Worm (Caenorhabditis elegans) whole organism, L4 larva: ENCODE results near the gene natc-1.

Experiments used
- D1046.2 ChIP-seq: fragments of 200-800 bp; sonication (Bioruptor generic); IDR thresholded peaks from 2 replicates; pipeline ENCODE4 v1.3.6; 2022; ENCODE audit warnings: missing genetic modification characterization, missing compliant biosample characterization
- F26F4.8 ChIP-seq: fragments of 200-800 bp; sonication (Bioruptor generic); conservative IDR thresholded peaks from 2 replicates; pipeline ENCODE4 v1.3.6; 2022; ENCODE audit warnings: missing genetic modification characterization, missing compliant biosample characterization
- F44E2.7 ChIP-seq: fragments of 200-800 bp; sonication (Bioruptor generic); IDR thresholded peaks from 2 replicates; pipeline ENCODE4 v2.1.2; 2022; ENCODE audit warnings: missing genetic modification characterization, missing compliant biosample characterization
- R02D3.7 ChIP-seq: fragments of 150-350 bp; sonication (generic microtip); optimal IDR thresholded peaks from 3 replicates; lab custom pipeline; 2014; ENCODE audit warnings: missing biosample characterization, missing genetic modification characterization
- T20F7.1 ChIP-seq: fragments of 200-800 bp; sonication (Bioruptor generic); optimal IDR thresholded peaks from 2 replicates; lab custom pipeline; 2018; ENCODE audit warnings: mild to moderate bottlenecking, missing genetic modification characterization, missing compliant biosample characterization
- ZK337.2 ChIP-seq: fragments of 200-800 bp; sonication (Bioruptor generic); IDR thresholded peaks from 2 replicates; pipeline ENCODE4 v1.3.6; 2022; ENCODE audit warnings: missing genetic modification reagents, missing genetic modification characterization, missing compliant biosample characterization
- arid-1 ChIP-seq: fragments of 200-800 bp; sonication (Bioruptor generic); conservative IDR thresholded peaks from 2 replicates; pipeline ENCODE4 v1.3.6; 2022; ENCODE audit warnings: missing genetic modification reagents, missing genetic modification characterization, missing compliant biosample characterization
- attf-4 ChIP-seq: sonication (generic microtip); optimal IDR thresholded peaks from 3 replicates; lab custom pipeline; 2017; ENCODE audit warnings: missing biosample characterization, missing genetic modification characterization
- ceh-20 ChIP-seq: fragments of 200-800 bp; sonication (Bioruptor generic); IDR thresholded peaks from 2 replicates; pipeline ENCODE4 v1.3.6; 2022; ENCODE audit warnings: missing genetic modification reagents, missing genetic modification characterization, missing compliant biosample characterization
- ceh-44 ChIP-seq: fragments of 200-800 bp; sonication (Bioruptor generic); IDR thresholded peaks from 2 replicates; pipeline ENCODE4 v1.3.6; 2022; ENCODE audit warnings: missing genetic modification reagents, missing genetic modification characterization, missing compliant biosample characterization
- ceh-62 ChIP-seq: sonication (generic microtip); optimal IDR thresholded peaks from 2 replicates; lab custom pipeline; 2017; ENCODE audit warnings: missing biosample characterization, missing genetic modification characterization
- ces-1 ChIP-seq: fragments of 150-350 bp; sonication (generic microtip); optimal IDR thresholded peaks from 4 replicates; lab custom pipeline; 2014; ENCODE audit warnings: missing biosample characterization, missing genetic modification reagents, missing genetic modification characterization
- cey-2 ChIP-seq: sonication (generic microtip); optimal IDR thresholded peaks from 3 replicates; lab custom pipeline; 2017; ENCODE audit warnings: missing genetic modification characterization, mild to moderate bottlenecking, missing compliant biosample characterization, antibody characterized with exemption, borderline replicate concordance; ENCODE audit not compliant: insufficient read depth
- ctbp-1 ChIP-seq: fragments of 200-800 bp; sonication (Bioruptor generic); IDR thresholded peaks from 2 replicates; pipeline ENCODE4 v1.3.6; 2022; ENCODE audit warnings: missing genetic modification reagents, missing genetic modification characterization, missing compliant biosample characterization
- daf-19 ChIP-seq: fragments of 200-800 bp; sonication (Bioruptor generic); conservative IDR thresholded peaks from 2 replicates; pipeline ENCODE4 v1.3.6; 2022; ENCODE audit warnings: missing genetic modification characterization, missing compliant biosample characterization
- dmd-8 ChIP-seq: fragments of 200-800 bp; sonication (Bioruptor generic); IDR thresholded peaks from 2 replicates; pipeline ENCODE4 v1.3.6; 2022; ENCODE audit warnings: missing genetic modification characterization, missing compliant biosample characterization
- egl-43 ChIP-seq: fragments of 200-800 bp; sonication (Bioruptor generic); IDR thresholded peaks from 2 replicates; pipeline ENCODE4 v1.3.6; 2022; ENCODE audit warnings: missing genetic modification reagents, missing genetic modification characterization, missing compliant biosample characterization
- gei-8 ChIP-seq: fragments of 200-800 bp; sonication (Bioruptor generic); optimal IDR thresholded peaks from 2 replicates; lab custom pipeline; 2018; ENCODE audit warnings: mild to moderate bottlenecking, missing genetic modification characterization, missing compliant biosample characterization
- hmg-1.1 ChIP-seq: fragments of 200-800 bp; sonication (Bioruptor generic); IDR thresholded peaks from 2 replicates; pipeline ENCODE4 v1.3.6; 2022; ENCODE audit warnings: missing genetic modification reagents, missing genetic modification characterization, missing compliant biosample characterization
- lim-7 ChIP-seq: fragments of 200-800 bp; sonication (Bioruptor generic); IDR thresholded peaks from 2 replicates; pipeline ENCODE4 v1.3.6; 2022; ENCODE audit warnings: missing genetic modification characterization, missing compliant biosample characterization
- lin-1 ChIP-seq: fragments of 200-800 bp; sonication (Bioruptor generic); IDR thresholded peaks from 2 replicates; pipeline ENCODE4 v1.3.6; 2022; ENCODE audit warnings: missing genetic modification reagents, missing genetic modification characterization, missing compliant biosample characterization
- lin-13 ChIP-seq: fragments of 150-350 bp; optimal IDR thresholded peaks from 2 replicates; lab custom pipeline; 2014; ENCODE audit warnings: missing biosample characterization, missing genetic modification reagents, missing genetic modification characterization
- lin-15B ChIP-seq: fragments of 150-350 bp; sonication (generic microtip); optimal IDR thresholded peaks from 3 replicates; lab custom pipeline; 2014; ENCODE audit warnings: missing biosample characterization, missing genetic modification characterization
- lin-29 ChIP-seq: fragments of 200-800 bp; sonication (Bioruptor generic); IDR thresholded peaks from 2 replicates; pipeline ENCODE4 v1.3.6; 2022; ENCODE audit warnings: missing genetic modification reagents, missing genetic modification characterization, missing compliant biosample characterization
- lin-38 ChIP-seq: fragments of 200-800 bp; sonication (Bioruptor generic); IDR thresholded peaks from 2 replicates; pipeline ENCODE4 v1.3.6; 2022; ENCODE audit warnings: missing genetic modification reagents, missing genetic modification characterization, missing compliant biosample characterization
- lir-3 ChIP-seq: sonication (generic microtip); optimal IDR thresholded peaks from 2 replicates; lab custom pipeline; 2016; ENCODE audit warnings: mild to moderate bottlenecking, missing genetic modification characterization, missing compliant biosample characterization
- madf-9 ChIP-seq: fragments of 200-800 bp; sonication (Bioruptor generic); conservative IDR thresholded peaks from 2 replicates; pipeline ENCODE4 v1.3.6; 2022; ENCODE audit warnings: missing genetic modification reagents, missing genetic modification characterization, missing compliant biosample characterization
- mdl-1 ChIP-seq, 2 experiments: fragments of 150-350 bp in 1 of 2; sonication (generic microtip) in 1 of 2; optimal IDR thresholded peaks; 2 replicates each; lab custom pipeline; 2014 to 2017; ENCODE audit warnings: missing biosample characterization in 2 of 2, missing genetic modification characterization in 2 of 2
- mep-1 ChIP-seq: fragments of 150-350 bp; sonication (generic microtip); optimal IDR thresholded peaks from 3 replicates; lab custom pipeline; 2014; ENCODE audit warnings: missing biosample characterization, missing genetic modification characterization
- mes-2 ChIP-seq: sonication (generic microtip); optimal IDR thresholded peaks from 2 replicates; lab custom pipeline; 2016; ENCODE audit warnings: missing genotype, mild to moderate bottlenecking, missing genetic modification characterization, missing compliant biosample characterization; ENCODE audit not compliant: poor library complexity, severe bottlenecking
- mxl-3 ChIP-seq: fragments of 200-800 bp; sonication (Bioruptor generic); optimal IDR thresholded peaks from 2 replicates; lab custom pipeline; 2018; ENCODE audit warnings: mild to moderate bottlenecking, missing genetic modification characterization, missing compliant biosample characterization
- nhr-10 ChIP-seq: fragments of 150-350 bp; optimal IDR thresholded peaks from 2 replicates; lab custom pipeline; 2014; ENCODE audit warnings: missing biosample characterization, missing genetic modification characterization
- nhr-111 ChIP-seq: fragments of 200-800 bp; sonication (Bioruptor generic); optimal IDR thresholded peaks from 2 replicates; lab custom pipeline; 2018; ENCODE audit warnings: mild to moderate bottlenecking, missing genetic modification characterization, missing compliant biosample characterization
- nhr-42 ChIP-seq: fragments of 200-800 bp; sonication (Bioruptor generic); IDR thresholded peaks from 2 replicates; pipeline ENCODE4 v1.3.6; 2022; ENCODE audit warnings: missing genetic modification characterization, missing compliant biosample characterization
- nhr-77 ChIP-seq: fragments of 150-350 bp; optimal IDR thresholded peaks from 2 replicates; lab custom pipeline; 2014; ENCODE audit warnings: missing biosample characterization, missing genetic modification characterization
- php-3 ChIP-seq: fragments of 200-800 bp; sonication (Bioruptor generic); IDR thresholded peaks from 2 replicates; pipeline ENCODE4 v1.3.6; 2022; ENCODE audit warnings: missing genetic modification reagents, missing genetic modification characterization, missing compliant biosample characterization
- saeg-2 ChIP-seq: fragments of 200-800 bp; sonication (Bioruptor generic); IDR thresholded peaks from 2 replicates; pipeline ENCODE4 v1.3.6; 2022; ENCODE audit warnings: missing genetic modification reagents, missing genetic modification characterization, missing compliant biosample characterization
- snpc-1.2 ChIP-seq: fragments of 200-800 bp; sonication (Bioruptor generic); IDR thresholded peaks from 2 replicates; pipeline ENCODE4 v1.3.6; 2022; ENCODE audit warnings: missing genetic modification reagents, missing genetic modification characterization, missing compliant biosample characterization
- snpc-4 ChIP-seq: fragments of 150-350 bp; optimal IDR thresholded peaks from 2 replicates; lab custom pipeline; 2014; ENCODE audit warnings: missing biosample characterization, missing genetic modification characterization
- spr-3 ChIP-seq: fragments of 200-800 bp; sonication (Bioruptor generic); optimal IDR thresholded peaks from 2 replicates; lab custom pipeline; 2018; ENCODE audit warnings: mild to moderate bottlenecking, missing genetic modification characterization, missing compliant biosample characterization
- tra-1 ChIP-seq: fragments of 200-800 bp; sonication (Bioruptor generic); IDR thresholded peaks from 2 replicates; pipeline ENCODE4 v1.3.6; 2022; ENCODE audit warnings: missing genetic modification reagents, missing genetic modification characterization, missing compliant biosample characterization
- unc-130 ChIP-seq: sonication (generic microtip); optimal IDR thresholded peaks from 2 replicates; lab custom pipeline; 2016; ENCODE audit warnings: missing genetic modification reagents, missing genetic modification characterization, missing compliant biosample characterization
- unc-39 ChIP-seq: sonication (generic microtip); optimal IDR thresholded peaks from 2 replicates; lab custom pipeline; 2017; ENCODE audit warnings: missing biosample characterization, missing genetic modification characterization
- vab-7 ChIP-seq: fragments of 200-800 bp; sonication (Bioruptor generic); IDR thresholded peaks from 2 replicates; pipeline ENCODE4 v1.3.6; 2022; ENCODE audit warnings: missing genetic modification reagents, missing genetic modification characterization, missing compliant biosample characterization
- zag-1 ChIP-seq: fragments of 150-350 bp; optimal IDR thresholded peaks from 2 replicates; lab custom pipeline; 2014; ENCODE audit warnings: missing biosample characterization, missing genetic modification characterization
- zfp-3 ChIP-seq: fragments of 200-800 bp; sonication (Bioruptor generic); conservative IDR thresholded peaks from 2 replicates; pipeline ENCODE4 v1.3.6; 2022; ENCODE audit warnings: missing genetic modification reagents, missing genetic modification characterization, missing compliant biosample characterization
- zip-11 ChIP-seq: fragments of 200-800 bp; sonication (Bioruptor generic); IDR thresholded peaks from 2 replicates; pipeline ENCODE4 v1.3.6; 2022; ENCODE audit warnings: missing genetic modification characterization, missing compliant biosample characterization
- ztf-7 ChIP-seq: fragments of 150-350 bp; optimal IDR thresholded peaks from 2 replicates; lab custom pipeline; 2014; ENCODE audit warnings: missing biosample characterization, missing genetic modification characterization

natc-1 gene

ce11 chrV:8495965-8496364, 33.8 kb downstream of the natc-1 start (continued):
- 0 out of 2 replicates have a peak, but pooled peaks have one; percentile 62 for TF ChIP-seq dmd-8 (GFP tag; lab: Robert Waterston, UW)
- TF ChIP-seq egl-43 (GFP tag; lab: Robert Waterston, UW) = peak; percentile 83
- peak; percentile 58 for TF ChIP-seq mes-2 (tag; lab: Kevin White, UChicago)
- TF ChIP-seq lir-3 (tag; lab: Kevin White, UChicago) = peak; percentile 31
- TF ChIP-seq F26F4.8 = 0 out of 2 replicates have a peak, but pooled peaks have one; percentile 41
- 0 out of 2 replicates have a peak, but pooled peaks have one; percentile 32 for TF ChIP-seq madf-9 (GFP tag; lab: Robert Waterston, UW)
- TF ChIP-seq nhr-111 (GFP tag; lab: Kevin White, UChicago) = peak; percentile 15
- no peak for TF ChIP-seq unc-39
- TF ChIP-seq ceh-44 (GFP tag; lab: Robert Waterston, UW) = no peak; the same call in 1 of the 2 replicates
- peak; percentile 56; the same call in 1 of the 2 replicates for TF ChIP-seq php-3 (GFP tag; lab: Robert Waterston, UW)
- 0 out of 2 replicates have a peak, but pooled peaks have one; percentile 45 for TF ChIP-seq hmg-1.1 (GFP tag; lab: Robert Waterston, UW)
- peak; percentile 69 for TF ChIP-seq snpc-1.2 (GFP tag; lab: Robert Waterston, UW)
- TF ChIP-seq ceh-62 (tag; lab: Kevin White, UChicago) = no peak
- TF ChIP-seq arid-1 = peak; percentile 43; the same call in 1 of the 2 replicates
- TF ChIP-seq lin-38 (GFP tag; lab: Robert Waterston, UW) = peak; percentile 71
- no peak for TF ChIP-seq saeg-2 (GFP tag; lab: Robert Waterston, UW)
- TF ChIP-seq zip-11 (GFP tag; lab: Robert Waterston, UW) = no peak
- TF ChIP-seq daf-19 (GFP tag; lab: Robert Waterston, UW) = peak; percentile 70
- peak; percentile 46; the same call in 1 of the 2 replicates for TF ChIP-seq tra-1
- TF ChIP-seq gei-8 (GFP tag; lab: Kevin White, UChicago) = peak; percentile 38
- 0 out of 2 replicates have a peak, but pooled peaks have one; percentile 11 for TF ChIP-seq lin-1 (GFP tag; lab: Robert Waterston, UW)
- no peak for TF ChIP-seq zfp-3 (GFP tag; lab: Robert Waterston, UW)
- TF ChIP-seq ceh-20 (GFP tag; lab: Robert Waterston, UW) = no peak
- TF ChIP-seq nhr-42 = peak; percentile 61; the same call in 1 of the 2 replicates
- peak; percentile 36 for TF ChIP-seq unc-130 (GFP tag; lab: Kevin White, UChicago)
- TF ChIP-seq mep-1 = peak; percentile 36
- peak; percentile 7 for TF ChIP-seq spr-3 (GFP tag; lab: Kevin White, UChicago)
- no peak for TF ChIP-seq lin-15B (tag; lab: Kevin White, UChicago)
- no peak for TF ChIP-seq ces-1 (GFP tag; lab: Kevin White, UChicago)
- TF ChIP-seq snpc-4 (tag; lab: Kevin White, UChicago) = peak; percentile 9
- peak; percentile 78 for TF ChIP-seq vab-7 (GFP tag; lab: Robert Waterston, UW)
- 0 out of 2 replicates have a peak, but pooled peaks have one; percentile 20 for TF ChIP-seq F44E2.7 (GFP tag; lab: Robert Waterston, UW)
- TF ChIP-seq, all 104 proteins: peak for 32

- TF ChIP-seq zag-1 (tag; lab: Kevin White, UChicago) = no peak
- TF ChIP-seq nhr-77 (tag; lab: Kevin White, UChicago) = no peak
- TF ChIP-seq D1046.2 = no peak
- TF ChIP-seq F44E2.7 (GFP tag; lab: Robert Waterston, UW) = peak; percentile 49; the same call in 1 of the 2 replicates
- TF ChIP-seq nhr-10 (tag; lab: Kevin White, UChicago) = no peak
- no peak for TF ChIP-seq T20F7.1 (GFP tag; lab: Kevin White, UChicago)
- TF ChIP-seq lin-13 (GFP tag; lab: Kevin White, UChicago) = no peak
- no peak for TF ChIP-seq cey-2 (tag; lab: Kevin White, UChicago)
- no peak for TF ChIP-seq spr-3 (GFP tag; lab: Kevin White, UChicago)
- no peak for TF ChIP-seq ctbp-1 (GFP tag; lab: Robert Waterston, UW)
- no peak for TF ChIP-seq lin-29 (GFP tag; lab: Robert Waterston, UW)
- TF ChIP-seq attf-4 = no peak
- TF ChIP-seq lir-3 (tag; lab: Kevin White, UChicago) = peak; percentile 15
- no peak for TF ChIP-seq mxl-3 (GFP tag; lab: Kevin White, UChicago)
- no peak for TF ChIP-seq gei-8 (GFP tag; lab: Kevin White, UChicago)
- no peak for TF ChIP-seq ZK337.2 (GFP tag; lab: Robert Waterston, UW)
- no peak for TF ChIP-seq R02D3.7 (tag; lab: Kevin White, UChicago)
- TF ChIP-seq mdl-1 (tag; optimal IDR thresholded peaks at IDR 0.05; lab: Kevin White, UChicago) = no peak
- no peak for TF ChIP-seq php-3 (GFP tag; lab: Robert Waterston, UW)
- peak; percentile 67 for TF ChIP-seq lin-38 (GFP tag; lab: Robert Waterston, UW)
- TF ChIP-seq ztf-7 = no peak
- no peak for TF ChIP-seq zip-11 (GFP tag; lab: Robert Waterston, UW)
- no peak for TF ChIP-seq lin-1 (GFP tag; lab: Robert Waterston, UW)
- peak; percentile 91 for TF ChIP-seq lim-7 (GFP tag; lab: Robert Waterston, UW)
Observed at ce11 chrV:8499407-8499806, 37.2 kb downstream of the natc-1 start.
